Worm (Caenorhabditis elegans) whole organism, L3 larva: ENCODE data around the gene fbxb-81.
"Not testable (repeated sequence)": the region's sequence is repeated elsewhere in the genome, so short reads cannot be mapped to it uniquely, and the experiment has no call there.

Source experiments
- R02D3.7 ChIP-seq: fragments of 150-350 bp; optimal IDR thresholded peaks from 2 replicates; lab custom pipeline; 2014; ENCODE audit warnings: missing biosample characterization, missing genetic modification characterization
- aly-2 ChIP-seq: fragments of 150-350 bp; optimal IDR thresholded peaks from 2 replicates; lab custom pipeline; 2014; ENCODE audit warnings: missing biosample characterization, missing genetic modification characterization
- ama-1 ChIP-seq: fragments of 150-350 bp; optimal IDR thresholded peaks from 2 replicates; lab custom pipeline; 2018
- ceh-16 ChIP-seq: sonication (generic microtip); optimal IDR thresholded peaks from 2 replicates; lab custom pipeline; 2017; ENCODE audit warnings: missing biosample characterization, missing genetic modification characterization
- ceh-28 ChIP-seq: fragments of 150-350 bp; optimal IDR thresholded peaks from 2 replicates; lab custom pipeline; 2014; ENCODE audit warnings: missing biosample characterization, missing genetic modification reagents, missing genetic modification characterization
- ceh-9 ChIP-seq: sonication (generic microtip); optimal IDR thresholded peaks from 2 replicates; lab custom pipeline; 2018; ENCODE audit warnings: missing biosample characterization, missing genetic modification characterization
- daf-12 ChIP-seq: fragments of 150-350 bp; optimal IDR thresholded peaks from 2 replicates; lab custom pipeline; 2014; ENCODE audit warnings: missing biosample characterization, missing genetic modification reagents, missing genetic modification characterization
- egl-27 ChIP-seq: sonication (generic microtip); optimal IDR thresholded peaks from 4 replicates; lab custom pipeline; 2017; ENCODE audit warnings: missing biosample characterization, missing genetic modification reagents, missing genetic modification characterization
- egl-5 ChIP-seq: fragments of 150-350 bp; optimal IDR thresholded peaks from 2 replicates; lab custom pipeline; 2017; ENCODE audit warnings: missing biosample characterization, missing genetic modification reagents, missing genetic modification characterization, inconsistent platforms
- elt-1 ChIP-seq: fragments of 150-350 bp; optimal IDR thresholded peaks from 2 replicates; lab custom pipeline; 2014; ENCODE audit warnings: missing biosample characterization, missing genetic modification characterization
- elt-2 ChIP-seq: sonication (generic microtip); optimal IDR thresholded peaks from 2 replicates; lab custom pipeline; 2016; ENCODE audit warnings: missing genetic modification reagents, mild to moderate bottlenecking, missing genetic modification characterization, missing compliant biosample characterization
- elt-3 ChIP-seq, 3 experiments: fragments of 150-350 bp in 1 of 3; sonication (generic microtip) in 2 of 3; optimal IDR thresholded peaks; 2 replicates in 2 of 3; 4 replicates in 1 of 3; lab custom pipeline; 2014 to 2017; ENCODE audit warnings: missing biosample characterization in 3 of 3, missing genetic modification characterization in 3 of 3
- fkh-10 ChIP-seq: sonication (generic microtip); optimal IDR thresholded peaks from 2 replicates; lab custom pipeline; 2017; ENCODE audit warnings: missing biosample characterization, missing genetic modification reagents, missing genetic modification characterization
- fkh-2 ChIP-seq: fragments of 150-350 bp; optimal IDR thresholded peaks from 2 replicates; lab custom pipeline; 2014; ENCODE audit warnings: missing biosample characterization, missing genetic modification reagents, missing genetic modification characterization
- fos-1 ChIP-seq: fragments of 150-350 bp; optimal IDR thresholded peaks from 2 replicates; lab custom pipeline; 2014; ENCODE audit warnings: missing biosample characterization, missing genetic modification characterization
- hmg-11 ChIP-seq: sonication (generic microtip); optimal IDR thresholded peaks from 2 replicates; lab custom pipeline; 2016; ENCODE audit warnings: missing genetic modification characterization, missing compliant biosample characterization
- jun-1 ChIP-seq: fragments of 150-350 bp; optimal IDR thresholded peaks from 2 replicates; lab custom pipeline; 2014; ENCODE audit warnings: missing biosample characterization, missing genetic modification reagents, missing genetic modification characterization
- lin-15B ChIP-seq: fragments of 150-350 bp; optimal IDR thresholded peaks from 2 replicates; lab custom pipeline; 2014; ENCODE audit warnings: missing biosample characterization, missing genetic modification characterization
- lsy-12 ChIP-seq: sonication (generic microtip); optimal IDR thresholded peaks from 2 replicates; lab custom pipeline; 2016; ENCODE audit warnings: mild to moderate bottlenecking, missing genetic modification characterization, missing compliant biosample characterization
- mdl-1 ChIP-seq: fragments of 150-350 bp; optimal IDR thresholded peaks from 2 replicates; lab custom pipeline; 2014; ENCODE audit warnings: missing biosample characterization, missing genetic modification characterization
- mml-1 ChIP-seq: fragments of 150-350 bp; sonication (generic microtip); optimal IDR thresholded peaks from 3 replicates; lab custom pipeline; 2014; ENCODE audit warnings: missing biosample characterization, missing genetic modification characterization
- nhr-12 ChIP-seq: fragments of 150-350 bp; optimal IDR thresholded peaks from 2 replicates; lab custom pipeline; 2014; ENCODE audit warnings: missing biosample characterization, missing genetic modification characterization
- nhr-237 ChIP-seq: fragments of 150-350 bp; optimal IDR thresholded peaks from 2 replicates; lab custom pipeline; 2014; ENCODE audit warnings: missing biosample characterization, missing genetic modification characterization
- nhr-28 ChIP-seq: fragments of 150-350 bp; optimal IDR thresholded peaks from 2 replicates; lab custom pipeline; 2014; ENCODE audit warnings: missing biosample characterization, missing genetic modification characterization
- nhr-43 ChIP-seq: sonication (generic microtip); optimal IDR thresholded peaks from 2 replicates; lab custom pipeline; 2016; ENCODE audit warnings: mild to moderate bottlenecking, missing genetic modification characterization, missing compliant biosample characterization; ENCODE audit not compliant: poor library complexity, severe bottlenecking
- nhr-67 ChIP-seq: fragments of 150-350 bp; optimal IDR thresholded peaks from 2 replicates; lab custom pipeline; 2014; ENCODE audit warnings: missing biosample characterization, missing genetic modification characterization
- nhr-76 ChIP-seq: fragments of 150-350 bp; sonication (generic microtip); optimal IDR thresholded peaks from 5 replicates; lab custom pipeline; 2014; ENCODE audit warnings: missing biosample characterization, missing genetic modification characterization
- pha-4 ChIP-seq: fragments of 150-350 bp; optimal IDR thresholded peaks from 2 replicates; lab custom pipeline; 2014; ENCODE audit warnings: missing biosample characterization, missing genetic modification reagents, missing genetic modification characterization
- pqm-1 ChIP-seq: fragments of 150-350 bp; optimal IDR thresholded peaks from 2 replicates; lab custom pipeline; 2017; ENCODE audit warnings: missing biosample characterization, missing genetic modification characterization, inconsistent platforms
- sea-2 ChIP-seq: fragments of 150-350 bp; sonication (generic microtip); optimal IDR thresholded peaks from 4 replicates; lab custom pipeline; 2014; ENCODE audit warnings: missing biosample characterization, missing genetic modification reagents, missing genetic modification characterization
- snpc-4 ChIP-seq: fragments of 150-350 bp; optimal IDR thresholded peaks from 2 replicates; lab custom pipeline; 2014; ENCODE audit warnings: missing biosample characterization, missing genetic modification characterization
- tbx-2 ChIP-seq: sonication (generic microtip); optimal IDR thresholded peaks from 2 replicates; lab custom pipeline; 2016; ENCODE audit warnings: mild to moderate bottlenecking, missing genetic modification characterization, missing compliant biosample characterization
- unc-39 ChIP-seq: sonication (generic microtip); optimal IDR thresholded peaks from 4 replicates; lab custom pipeline; 2017; ENCODE audit warnings: missing biosample characterization, missing genetic modification characterization
- unc-62 ChIP-seq: fragments of 150-350 bp; sonication (generic microtip); optimal IDR thresholded peaks from 4 replicates; lab custom pipeline; 2014; ENCODE audit warnings: missing biosample characterization, missing genetic modification reagents, missing genetic modification characterization
- zag-1 ChIP-seq: fragments of 150-350 bp; optimal IDR thresholded peaks from 2 replicates; lab custom pipeline; 2014; ENCODE audit warnings: missing biosample characterization, missing genetic modification characterization
- ztf-4 ChIP-seq: fragments of 150-350 bp; optimal IDR thresholded peaks from 2 replicates; lab custom pipeline; 2014; ENCODE audit warnings: missing biosample characterization, missing genetic modification characterization

The fbxb-81 gene

ce11 chrIII:131627-132026 lies 9.4 kb downstream of the fbxb-81 start (continued):
- TF ChIP-seq mdl-1 (tag; lab: Kevin White, UChicago) (no peak), sea-2 (GFP tag; lab: Kevin White, UChicago) (no peak), tbx-2 (tag; lab: Kevin White, UChicago) (no peak), snpc-4 (tag; lab: Kevin White, UChicago) (peak; percentile 55), lin-15B (tag; lab: Kevin White, UChicago) (peak; percentile 77), unc-39 (tag; lab: Kevin White, UChicago) (no peak)
- TF ChIP-seq, all 47 proteins: peak for 12

ce11 chrIII:130650-131049 lies 10.4 kb downstream of the fbxb-81 start, which contains the start of the genes nhr-280 and C29F9.2:
Gene nhr-280, minus strand, starts transcription at chrIII:130750.
Gene C29F9.2, plus strand, starts transcription at chrIII:130947.
- TF ChIP-seq elt-2 (tag; lab: Kevin White, UChicago) (peak; percentile 38), unc-62 (GFP tag; lab: Kevin White, UChicago) (no peak), snpc-4 (tag; lab: Kevin White, UChicago) (no peak), zag-1 (tag; lab: Kevin White, UChicago) (no peak), pha-4 (tag; lab: Kevin White, UChicago) (peak; percentile 38), nhr-28 (tag; lab: Kevin White, UChicago) (no peak), fkh-10 (GFP tag; lab: Kevin White, UChicago) (no peak), nhr-12 (tag; lab: Kevin White, UChicago) (no peak), elt-1 (tag; lab: Kevin White, UChicago) (no peak), lsy-12 (no peak), fos-1 (no peak), ama-1 (lab: Kevin White, UChicago) (no peak), elt-3 (tag; optimal IDR thresholded peaks at IDR 0.05; lab: Kevin White, UChicago) (no peak), ceh-16 (no peak)

DNA sequence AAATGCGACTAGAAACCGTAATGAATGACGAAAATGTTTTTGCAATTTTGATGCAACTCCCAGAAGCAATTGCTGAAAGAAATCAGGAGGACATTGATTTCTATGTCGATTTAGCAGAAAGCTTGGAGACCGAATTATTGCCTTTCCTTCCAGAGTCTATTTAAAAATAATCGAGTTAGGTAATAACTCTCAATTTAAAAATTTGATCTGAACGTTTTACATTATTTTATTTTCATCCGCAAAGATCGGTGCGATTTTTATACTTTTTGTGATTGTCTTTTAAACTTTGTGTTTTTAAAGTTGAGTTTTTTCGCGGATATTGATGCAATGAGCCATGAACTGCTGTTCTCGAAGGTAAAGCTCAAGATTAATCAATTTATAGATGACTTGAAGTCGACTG lies 16.5 kb downstream of the fbxb-81 start, which contains the start of gene pals-23:
Gene pals-23 (plus strand): TSS at position 301 of the 400 bp plus-strand sequence.
- no peak for TF ChIP-seq elt-2 (tag; lab: Kevin White, UChicago)

DNA sequence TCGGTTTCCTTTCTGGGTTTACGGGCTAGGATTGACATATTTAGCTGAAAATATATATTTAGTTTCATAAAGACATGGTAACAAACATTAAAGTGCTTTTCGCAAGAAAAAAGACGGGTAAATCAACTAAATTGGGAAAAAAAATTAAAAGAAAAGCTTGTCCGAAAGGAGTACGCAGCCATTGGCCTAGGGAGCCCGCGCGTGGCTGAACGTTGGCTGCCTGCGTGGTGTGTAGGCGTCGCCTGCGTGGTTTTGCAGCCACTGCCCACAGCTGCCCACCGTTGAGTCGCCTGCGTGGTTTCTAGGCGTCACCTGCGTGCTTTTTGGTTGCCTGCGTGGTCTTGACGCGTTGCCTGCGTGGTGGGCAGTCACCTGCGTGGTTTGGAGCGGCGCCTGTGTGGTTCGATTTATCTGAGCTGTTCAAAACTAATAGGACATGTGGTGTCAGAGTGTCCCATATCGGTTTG lies 19.0 kb downstream of the fbxb-81 start, which contains the start of gene C29F9.12:
Gene C29F9.12 (minus strand): TSS at position 51 of the 467 bp plus-strand sequence.
- TF ChIP-seq aly-2 (tag; lab: Kevin White, UChicago); ztf-4 (tag; lab: Kevin White, UChicago); nhr-237: not testable (repeated sequence)

DNA sequence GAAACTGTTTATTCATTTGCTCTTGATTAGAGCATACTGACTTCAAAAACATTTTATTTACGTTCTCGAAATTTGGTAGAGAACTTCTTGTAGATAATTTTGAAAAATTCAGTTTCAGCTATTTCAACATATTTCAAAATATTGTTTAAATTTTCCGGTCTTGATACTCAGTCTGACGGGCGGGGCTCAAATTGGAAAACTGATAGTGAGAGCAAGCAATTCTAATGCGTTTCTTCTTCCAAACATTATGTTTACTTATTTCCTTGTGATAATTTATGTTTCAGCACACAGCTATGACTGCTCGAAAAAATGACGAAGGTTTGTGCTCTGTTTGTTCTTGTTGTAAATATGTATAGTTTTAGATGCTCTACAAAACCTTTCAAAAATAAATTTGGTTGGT lies 20.8 kb downstream of the fbxb-81 start, which contains the start of gene pals-24:
Gene pals-24 (plus strand): TSS at position 237 of the 400 bp plus-strand sequence.
- TF ChIP-seq elt-2 (tag; lab: Kevin White, UChicago) = peak; percentile 84
- TF ChIP-seq mml-1 = no peak
- no peak for TF ChIP-seq nhr-237
- no peak for TF ChIP-seq fkh-2 (tag; lab: Kevin White, UChicago)
- no peak for TF ChIP-seq egl-27 (tag; lab: Kevin White, UChicago)
- no peak for TF ChIP-seq mdl-1 (tag; lab: Kevin White, UChicago)
- no peak for TF ChIP-seq nhr-43
- no peak for TF ChIP-seq ceh-28
- TF ChIP-seq nhr-67 (tag; lab: Kevin White, UChicago) = no peak
- no peak for TF ChIP-seq daf-12 (tag; lab: Kevin White, UChicago)
- TF ChIP-seq nhr-12 (tag; lab: Kevin White, UChicago) = no peak
- TF ChIP-seq R02D3.7 = no peak
- no peak for TF ChIP-seq hmg-11 (tag; lab: Kevin White, UChicago)
- no peak for TF ChIP-seq ceh-9 (tag; lab: Kevin White, UChicago)
- peak; percentile 87 for TF ChIP-seq pqm-1 (tag; lab: Kevin White, UChicago)
- no peak for TF ChIP-seq nhr-76 (tag; lab: Kevin White, UChicago)
- no peak for TF ChIP-seq elt-1 (tag; lab: Kevin White, UChicago)
- TF ChIP-seq egl-5 = no peak
- TF ChIP-seq jun-1 (tag; lab: Kevin White, UChicago) = peak; percentile 46
- TF ChIP-seq ama-1 (lab: Kevin White, UChicago) = no peak
- no peak for TF ChIP-seq ztf-4 (tag; lab: Kevin White, UChicago)
- peak; percentile 58 for TF ChIP-seq pha-4 (tag; lab: Kevin White, UChicago)
- TF ChIP-seq ceh-16 = no peak
- TF ChIP-seq unc-39 (tag; lab: Kevin White, UChicago) = no peak
